Fruit fly (Drosophila melanogaster): ENCODE results near the gene GatA.
A peak's percentile ranks its signal among the peaks of the same experiment; 100 is the strongest.

Gene GatA

DNA sequence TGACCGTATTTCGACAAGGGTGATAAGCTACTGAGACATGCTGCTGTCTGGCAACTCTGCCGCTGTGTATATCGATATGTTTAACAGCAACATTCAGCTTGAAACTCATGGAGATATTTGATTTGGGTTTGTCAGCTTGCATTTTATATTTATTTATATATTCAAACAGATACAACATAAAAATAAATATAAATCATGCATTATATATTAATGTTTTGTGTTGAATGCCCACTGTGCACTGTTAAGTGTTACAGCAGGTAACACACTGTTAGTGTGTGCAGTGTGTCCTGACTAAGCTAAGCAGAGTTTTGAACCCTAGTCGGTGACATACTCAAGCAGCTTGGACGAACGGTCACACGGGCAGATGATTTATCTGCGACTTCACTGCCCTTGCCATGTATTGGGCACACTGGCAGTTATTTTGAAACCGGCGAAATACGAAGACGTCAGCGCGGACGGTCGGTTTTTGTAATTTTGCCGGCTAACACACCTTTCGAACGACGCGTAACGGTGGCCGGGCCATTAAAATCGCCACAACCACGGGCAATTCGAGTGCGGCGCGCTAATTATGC is 45.0 kb downstream of the GatA start, which contains the start of the genes snRNP-U1-C and gukh (continued):
- TF ChIP-seq Oaz (GFP tag; IDR thresholded peaks at IDR 0.05) (peak; percentile 77), CG15011 (GFP tag; optimal IDR thresholded peaks at IDR 0.05) (peak; percentile 57), cwo (GFP tag; optimal IDR thresholded peaks at IDR 0.05) (peak; percentile 66), Aef1 (GFP tag; IDR thresholded peaks at IDR 0.05) (no peak; the same call in 2 of the 3 replicates), caup (GFP tag; optimal IDR thresholded peaks at IDR 0.05; ENCODE audit: severe bottlenecking) (peak; percentile 74), wek (GFP tag; optimal IDR thresholded peaks at IDR 0.05) (peak; percentile 27), lilli (GFP tag; optimal IDR thresholded peaks at IDR 0.05) (peak; percentile 89), lola (GFP tag; optimal IDR thresholded peaks at IDR 0.05) (peak in 1 of 3 experiments; percentile 70), Hsf (GFP tag; optimal IDR thresholded peaks at IDR 0.05) (peak; percentile 68), Stat92E (GFP tag; optimal IDR thresholded peaks at IDR 0.05) (peak in 1 of 3 experiments; percentile 70), dmrt11E (tag; optimal IDR thresholded peaks at IDR 0.05) (peak; percentile 72), Ada2b (GFP tag; IDR thresholded peaks at IDR 0.05) (peak; percentile 87), lab (GFP tag; optimal IDR thresholded peaks at IDR 0.05) (peak; percentile 88), CG2678 (tag; optimal IDR thresholded peaks at IDR 0.05) (peak; percentile 82), CG8924 (tag; optimal IDR thresholded peaks at IDR 0.05) (peak; percentile 90), ind (GFP tag; optimal IDR thresholded peaks at IDR 0.05) (peak; percentile 79), sens (GFP tag) (peak; percentile 58), sqz (GFP tag; optimal IDR thresholded peaks at IDR 0.05) (peak; percentile 45), mld (GFP tag; IDR thresholded peaks at IDR 0.05; ENCODE audit: partially characterized antibody) (no peak), CG5180 (GFP tag; optimal IDR thresholded peaks at IDR 0.05) (peak; percentile 23), Rfx (GFP tag; IDR thresholded peaks at IDR 0.05) (peak; percentile 90), pros (GFP tag; optimal IDR thresholded peaks at IDR 0.05) (no peak), psq (GFP tag; optimal IDR thresholded peaks at IDR 0.05) (peak; percentile 55), Meics (GFP tag; optimal IDR thresholded peaks at IDR 0.05) (peak; percentile 73), CG7928 (GFP tag; optimal IDR thresholded peaks at IDR 0.05) (peak; percentile 29), Bgb (GFP tag; IDR thresholded peaks at IDR 0.05; ENCODE audit: partially characterized antibody) (peak; percentile 66), dmrt99B (tag; optimal IDR thresholded peaks at IDR 0.05) (peak; percentile 75), CG4707 (GFP tag; optimal IDR thresholded peaks at IDR 0.05) (peak; percentile 98), mam (GFP tag; optimal IDR thresholded peaks at IDR 0.05) (peak; percentile 31), gt (GFP tag; IDR thresholded peaks at IDR 0.05) (peak; percentile 12; the same call in 1 of the 2 replicates), CG3838 (GFP tag; optimal IDR thresholded peaks at IDR 0.05) (peak; percentile 37), Sox100B (GFP tag; optimal IDR thresholded peaks at IDR 0.05) (peak; percentile 52), CG17328 (GFP tag; IDR thresholded peaks at IDR 0.05) (peak; percentile 89), CkIIα-i1 (GFP tag; IDR thresholded peaks at IDR 0.05) (no peak), Doc2 (GFP tag; IDR thresholded peaks at IDR 0.05) (no peak), hkb (optimal IDR thresholded peaks at IDR 0.05) (no peak), hkb (GFP tag; IDR thresholded peaks at IDR 0.05) (peak; percentile 88), ci (GFP tag; IDR thresholded peaks at IDR 0.05) (peak; percentile 93), amos (GFP tag; IDR thresholded peaks at IDR 0.05; ENCODE audit: partially characterized antibody) (peak; percentile 63), vnd (GFP tag; IDR thresholded peaks at IDR 0.05; ENCODE audit: partially characterized antibody) (no peak; the same call in 1 of the 3 replicates), tll (GFP tag; optimal IDR thresholded peaks at IDR 0.05) (peak in 1 of 2 experiments; percentile 22), Hmx (GFP tag; optimal IDR thresholded peaks at IDR 0.05) (no peak), bigmax (GFP tag; optimal IDR thresholded peaks at IDR 0.05) (no peak), Dek (tag; optimal IDR thresholded peaks at IDR 0.05) (peak; percentile 82), grau (tag; optimal IDR thresholded peaks at IDR 0.05) (peak; percentile 85), Nf-YA (GFP tag; IDR thresholded peaks at IDR 0.05) (peak; percentile 21; the same call in 1 of the 2 replicates), Atf6 (GFP tag; IDR thresholded peaks at IDR 0.05) (peak; percentile 88), NC2α (GFP tag; optimal IDR thresholded peaks at IDR 0.05) (no peak), Adf1 (GFP tag; IDR thresholded peaks at IDR 0.05) (peak; percentile 84)
